Fruit fly (Drosophila melanogaster) whole organism, embryonic: ENCODE measurements around the gene Ak3.
A peak's percentile ranks its signal among the peaks of the same experiment; 100 is the strongest.

Experiments
- Abd-B ChIP-seq: fragments of 200-800 bp; sonication (Bioruptor generic); optimal IDR thresholded peaks from 2 replicates; lab custom pipeline; 2018; ENCODE audit warnings: missing biosample characterization, mild to moderate bottlenecking, missing genetic modification characterization, moderate library complexity
- Asciz ChIP-seq: fragments of 200-800 bp; sonication (Bioruptor generic); optimal IDR thresholded peaks from 2 replicates; lab custom pipeline; 2017; ENCODE audit warnings: missing biosample characterization, mild to moderate bottlenecking, missing genetic modification characterization, missing genetic modification reagents
- C15 ChIP-seq: fragments of 200-800 bp; sonication (Bioruptor generic); IDR thresholded peaks from 3 replicates; pipeline ENCODE4 v1.3.6; 2022; ENCODE audit warnings: missing biosample characterization, missing genetic modification characterization
- CG10565 ChIP-seq: fragments of 200-800 bp; sonication (Bioruptor generic); optimal IDR thresholded peaks from 3 replicates; lab custom pipeline; 2016; ENCODE audit warnings: missing biosample characterization, mild to moderate bottlenecking, missing genetic modification characterization
- CG13894 ChIP-seq: fragments of 200-800 bp; sonication (Bioruptor generic); optimal IDR thresholded peaks from 3 replicates; lab custom pipeline; 2018; ENCODE audit warnings: missing biosample characterization, mild to moderate bottlenecking, missing genetic modification characterization, moderate library complexity
- CG17385 ChIP-seq: fragments of 200-800 bp; sonication (Bioruptor generic); optimal IDR thresholded peaks from 3 replicates; lab custom pipeline; 2018; ENCODE audit warnings: missing biosample characterization, mild to moderate bottlenecking, missing genetic modification characterization
- CG17829 ChIP-seq: fragments of 200-800 bp; optimal IDR thresholded peaks from 2 replicates; lab custom pipeline; 2019; ENCODE audit warnings: missing biosample characterization, mild to moderate bottlenecking, missing genetic modification characterization, moderate library complexity
- CG17912 ChIP-seq: fragments of 200-800 bp; sonication (Bioruptor generic); optimal IDR thresholded peaks from 2 replicates; lab custom pipeline; 2018; ENCODE audit warnings: missing biosample characterization, mild to moderate bottlenecking, missing genetic modification characterization
- CG2116 ChIP-seq: fragments of 200-800 bp; sonication (Bioruptor generic); optimal IDR thresholded peaks from 3 replicates; lab custom pipeline; 2018; ENCODE audit warnings: missing biosample characterization, mild to moderate bottlenecking, missing genetic modification characterization
- CG2712 ChIP-seq: fragments of 200-800 bp; optimal IDR thresholded peaks from 3 replicates; lab custom pipeline; 2019; ENCODE audit warnings: missing biosample characterization, mild to moderate bottlenecking, missing genetic modification characterization, moderate library complexity
- CG31224 ChIP-seq: fragments of 200-800 bp; sonication (Bioruptor generic); IDR thresholded peaks from 2 replicates; pipeline ENCODE4 v1.3.6; 2022; ENCODE audit warnings: missing biosample characterization, missing genetic modification characterization
- CG31365 ChIP-seq: fragments of 200-800 bp; sonication (Bioruptor generic); optimal IDR thresholded peaks from 2 replicates; lab custom pipeline; 2018; ENCODE audit warnings: missing biosample characterization, mild to moderate bottlenecking, missing genetic modification characterization
- CG31441 ChIP-seq: fragments of 200-800 bp; sonication (Bioruptor generic); IDR thresholded peaks from 2 replicates; pipeline ENCODE4 v1.3.6; 2022; ENCODE audit warnings: missing biosample characterization, missing genetic modification characterization
- CG33213 ChIP-seq: fragments of 200-800 bp; sonication (Bioruptor generic); optimal IDR thresholded peaks from 3 replicates; lab custom pipeline; 2016; ENCODE audit warnings: missing biosample characterization, missing genetic modification characterization
- CG34376 ChIP-seq: fragments of 200-800 bp; sonication (Bioruptor generic); optimal IDR thresholded peaks from 2 replicates; lab custom pipeline; 2018; ENCODE audit warnings: missing biosample characterization, mild to moderate bottlenecking, missing genetic modification characterization
- CG3726 ChIP-seq: fragments of 200-800 bp; sonication (Bioruptor generic); IDR thresholded peaks from 3 replicates; pipeline ENCODE4, ENCODE4 v1.3.6; 2022; ENCODE audit warnings: missing biosample characterization, missing genetic modification characterization
- CG4820 ChIP-seq: fragments of 200-800 bp; sonication (Bioruptor generic); optimal IDR thresholded peaks from 3 replicates; lab custom pipeline; 2016; ENCODE audit warnings: missing biosample characterization, missing genetic modification characterization
- CG7556 ChIP-seq: fragments of 200-800 bp; sonication (Bioruptor generic); optimal IDR thresholded peaks from 2 replicates; lab custom pipeline; 2017; ENCODE audit warnings: missing biosample characterization, mild to moderate bottlenecking, missing genetic modification characterization
- CG7745 ChIP-seq: fragments of 200-800 bp; sonication (Bioruptor generic); optimal IDR thresholded peaks from 2 replicates; lab custom pipeline; 2018; ENCODE audit warnings: missing biosample characterization, mild to moderate bottlenecking, missing genetic modification characterization, moderate library complexity
- CG7839 ChIP-seq: fragments of 200-800 bp; sonication (Bioruptor generic); optimal IDR thresholded peaks from 3 replicates; lab custom pipeline; 2018; ENCODE audit warnings: missing biosample characterization, mild to moderate bottlenecking, missing genetic modification characterization, moderate library complexity
- CoRest ChIP-seq: fragments of 200-800 bp; sonication (Bioruptor generic); optimal IDR thresholded peaks from 3 replicates; lab custom pipeline; 2018; ENCODE audit warnings: missing biosample characterization, mild to moderate bottlenecking, missing genetic modification characterization, moderate library complexity
- D ChIP-seq, 2 experiments: fragments of 200-800 bp in 1 of 2; fragments of >200 bp in 1 of 2; sonication (Bioruptor generic) in 1 of 2; optimal IDR thresholded peaks; 2 replicates in 1 of 2; 3 replicates in 1 of 2; lab custom pipeline; 2017; ENCODE audit warnings: mild to moderate bottlenecking in 1 of 2, missing biosample characterization in 1 of 2, missing genetic modification characterization in 1 of 2, missing genetic modification reagents in 1 of 2
- Dbx ChIP-seq: fragments of 200-800 bp; sonication (Bioruptor generic); IDR thresholded peaks from 3 replicates; pipeline ENCODE4 v1.3.6; 2022; ENCODE audit warnings: missing biosample characterization, missing genetic modification characterization
- ERR ChIP-seq: fragments of 200-800 bp; sonication (Bioruptor generic); optimal IDR thresholded peaks from 2 replicates; lab custom pipeline; 2016; ENCODE audit warnings: missing biosample characterization, missing genetic modification characterization
- Eip74EF ChIP-seq, 2 experiments: fragments of 200-800 bp in 1 of 2; fragments of >200 bp in 1 of 2; sonication (Bioruptor generic) in 1 of 2; optimal IDR thresholded peaks; 2 replicates each; lab custom pipeline; 2017 to 2019; ENCODE audit warnings: missing biosample characterization in 2 of 2, missing genetic modification characterization in 2 of 2, mild to moderate bottlenecking in 1 of 2, moderate library complexity in 1 of 2
- HLH54F ChIP-seq: fragments of 200-800 bp; sonication (Bioruptor generic); optimal IDR thresholded peaks from 3 replicates; lab custom pipeline; 2016; ENCODE audit warnings: missing biosample characterization, missing genetic modification characterization
- Hand ChIP-seq: fragments of 200-800 bp; sonication (Bioruptor generic); optimal IDR thresholded peaks from 2 replicates; lab custom pipeline; 2017; ENCODE audit warnings: mild to moderate bottlenecking, missing biosample characterization, missing genetic modification reagents, missing genetic modification characterization
- Hmx ChIP-seq: fragments of 200-800 bp; sonication (Bioruptor generic); optimal IDR thresholded peaks from 2 replicates; lab custom pipeline; 2016; ENCODE audit warnings: missing biosample characterization, missing genetic modification characterization
- Jarid2 ChIP-seq: fragments of 200-800 bp; sonication (Bioruptor generic); optimal IDR thresholded peaks from 3 replicates; lab custom pipeline; 2017; ENCODE audit warnings: mild to moderate bottlenecking, missing biosample characterization, missing genetic modification reagents, missing genetic modification characterization
- NK7.1 ChIP-seq: fragments of 200-800 bp; sonication (Bioruptor generic); optimal IDR thresholded peaks from 3 replicates; lab custom pipeline; 2016; ENCODE audit warnings: missing biosample characterization, missing genetic modification characterization
- NfI ChIP-seq: fragments of 200-800 bp; sonication (Bioruptor generic); optimal IDR thresholded peaks from 3 replicates; lab custom pipeline; 2018; ENCODE audit warnings: missing biosample characterization, mild to moderate bottlenecking, missing genetic modification characterization, moderate library complexity
- Pdp1 ChIP-seq, 2 experiments: fragments of 200-800 bp; sonication (Bioruptor generic); optimal IDR thresholded peaks; 3 replicates each; lab custom pipeline; 2016; ENCODE audit warnings: missing biosample characterization in 2 of 2, missing genetic modification characterization in 2 of 2, mild to moderate bottlenecking in 1 of 2, moderate library complexity in 1 of 2
- amos ChIP-seq: fragments of 200-800 bp; sonication (Bioruptor generic); IDR thresholded peaks from 2 replicates; pipeline ENCODE4 v1.3.6; 2022; ENCODE audit warnings: missing biosample characterization, missing genetic modification characterization; ENCODE audit not compliant: partially characterized antibody
- caup ChIP-seq: fragments of 200-800 bp; sonication (Bioruptor generic); optimal IDR thresholded peaks from 3 replicates; lab custom pipeline; 2017; ENCODE audit warnings: missing biosample characterization, mild to moderate bottlenecking, missing genetic modification characterization, moderate library complexity; ENCODE audit not compliant: severe bottlenecking
- cg ChIP-seq: fragments of 200-800 bp; sonication (Bioruptor generic); optimal IDR thresholded peaks from 3 replicates; lab custom pipeline; 2019; ENCODE audit warnings: missing biosample characterization, mild to moderate bottlenecking, missing genetic modification characterization, moderate library complexity
- croc ChIP-seq: fragments of 200-800 bp; sonication (Bioruptor generic); conservative IDR thresholded peaks from 3 replicates; pipeline ENCODE4 v1.3.6; 2022; ENCODE audit warnings: missing biosample characterization, missing genetic modification characterization
- dati ChIP-seq: fragments of 200-800 bp; sonication (Bioruptor generic); IDR thresholded peaks from 2 replicates; pipeline ENCODE4 v1.3.6; 2022; ENCODE audit warnings: missing biosample characterization, missing genetic modification characterization
- fru ChIP-seq: fragments of >200 bp; optimal IDR thresholded peaks from 2 replicates; lab custom pipeline; 2017
- insv ChIP-seq, 2 experiments: fragments of 200-800 bp; sonication (Bioruptor generic); optimal IDR thresholded peaks; 3 replicates each; lab custom pipeline; 2016 to 2018; ENCODE audit warnings: missing biosample characterization in 2 of 2, missing genetic modification characterization in 2 of 2
- onecut ChIP-seq: fragments of 200-800 bp; sonication (Bioruptor generic); IDR thresholded peaks from 2 replicates; pipeline ENCODE4 v1.3.6; 2022; ENCODE audit warnings: missing biosample characterization, missing genetic modification characterization
- org-1 ChIP-seq: fragments of 200-800 bp; sonication (Bioruptor generic); optimal IDR thresholded peaks from 2 replicates; lab custom pipeline; 2017; ENCODE audit warnings: missing biosample characterization, missing genetic modification characterization
- sc ChIP-seq, 3 experiments: fragments of >200 bp in 2 of 3; fragments of 200-800 bp in 1 of 3; sonication (Bioruptor generic) in 1 of 3; optimal IDR thresholded peaks; 2 replicates in 2 of 3; 3 replicates in 1 of 3; lab custom pipeline; 2017; ENCODE audit warnings: mild to moderate bottlenecking in 1 of 3, missing biosample characterization in 1 of 3, missing genetic modification characterization in 1 of 3, missing genetic modification reagents in 1 of 3
- slp2 ChIP-seq: fragments of 200-800 bp; sonication (Bioruptor generic); optimal IDR thresholded peaks from 2 replicates; lab custom pipeline; 2016; ENCODE audit warnings: missing biosample characterization, missing genetic modification characterization
- tll ChIP-seq, 2 experiments: fragments of 200-800 bp in 1 of 2; fragments of >200 bp in 1 of 2; sonication (Bioruptor generic) in 1 of 2; optimal IDR thresholded peaks; 2 replicates each; lab custom pipeline; 2017 to 2019; ENCODE audit warnings: missing biosample characterization in 2 of 2, missing genetic modification characterization in 2 of 2, mild to moderate bottlenecking in 1 of 2, moderate library complexity in 1 of 2
- wek ChIP-seq: fragments of 200-800 bp; sonication (Bioruptor generic); optimal IDR thresholded peaks from 3 replicates; lab custom pipeline; 2018; ENCODE audit warnings: missing biosample characterization, mild to moderate bottlenecking, missing genetic modification characterization, moderate library complexity
- zen2 ChIP-seq: fragments of 200-800 bp; sonication (Bioruptor generic); IDR thresholded peaks from 3 replicates; pipeline ENCODE4 v1.3.6; 2022; ENCODE audit warnings: missing biosample characterization, missing genetic modification characterization; ENCODE audit not compliant: partially characterized antibody

Ak3 gene

dm6 chr3R:10886462-10887315 is 2.7 kb downstream of the Ak3 start (continued):
- TF ChIP-seq wek = no peak
- peak; percentile 47 for TF ChIP-seq CG2116 (GFP tag; lab: Kevin White, UChicago)
- peak; percentile 91 for TF ChIP-seq slp2
- TF ChIP-seq CG4820 (GFP tag; lab: Kevin White, UChicago) = peak; percentile 79
- TF ChIP-seq Asciz (GFP tag; lab: Kevin White, UChicago) = peak; percentile 81
- peak; percentile 87 to 89 for TF ChIP-seq Pdp1 (GFP tag; optimal IDR thresholded peaks at IDR 0.05; lab: Kevin White, UChicago)
- no peak for TF ChIP-seq D (optimal IDR thresholded peaks at IDR 0.05; lab: Kevin White, UChicago)
- TF ChIP-seq D (GFP tag; optimal IDR thresholded peaks at IDR 0.05; lab: Kevin White, UChicago) = peak; percentile 81
- peak; percentile 54 for TF ChIP-seq CG10565 (GFP tag; lab: Kevin White, UChicago)
- TF ChIP-seq CG17829 (tag; lab: Kevin White, UChicago) = peak; percentile 76
- no peak for TF ChIP-seq zen2
- TF ChIP-seq cg (GFP tag; lab: Kevin White, UChicago) = peak; percentile 93
- TF ChIP-seq CG33213 (GFP tag; lab: Kevin White, UChicago) = peak; percentile 56
- peak; percentile 94 for TF ChIP-seq Hand
- TF ChIP-seq ERR (GFP tag; lab: Kevin White, UChicago) = peak; percentile 78
- peak; percentile 85 for TF ChIP-seq CG2712
- TF ChIP-seq CG13894 (tag; lab: Kevin White, UChicago) = peak; percentile 94
- TF ChIP-seq CG7839 (tag; lab: Kevin White, UChicago) = peak; percentile 92
- TF ChIP-seq tll (GFP tag; optimal IDR thresholded peaks at IDR 0.05; lab: Kevin White, UChicago) = no peak
- TF ChIP-seq CG3726 = peak; percentile 66; the same call in 2 of the 3 replicates
- peak; percentile 84 for TF ChIP-seq Hmx (GFP tag; lab: Kevin White, UChicago)
- peak; percentile 74 for TF ChIP-seq NK7.1
- TF ChIP-seq Eip74EF (GFP tag; optimal IDR thresholded peaks at IDR 0.05; lab: Kevin White, UChicago) = peak in 1 of 2 experiments; percentile 89
- peak; percentile 85 for TF ChIP-seq onecut (GFP tag; lab: Robert Waterston, UW)
- no peak for TF ChIP-seq fru (lab: Kevin White, UChicago)
- TF ChIP-seq CG17385 (GFP tag; lab: Kevin White, UChicago) = peak; percentile 87
- peak; percentile 95 for TF ChIP-seq CoRest (tag; lab: Kevin White, UChicago)
- TF ChIP-seq sc (optimal IDR thresholded peaks at IDR 0.05; lab: Kevin White, UChicago) = no peak
- TF ChIP-seq sc (GFP tag; optimal IDR thresholded peaks at IDR 0.05; lab: Kevin White, UChicago) = peak; percentile 75
- TF ChIP-seq CG31441 (GFP tag; lab: Robert Waterston, UW) = peak; percentile 93
- peak; percentile 67 for TF ChIP-seq Jarid2 (GFP tag; lab: Kevin White, UChicago)
- no peak for TF ChIP-seq CG17912 (GFP tag; lab: Kevin White, UChicago)
- peak; percentile 81 for TF ChIP-seq Abd-B (GFP tag; lab: Kevin White, UChicago)
- peak in 1 of 2 experiments; percentile 71 for TF ChIP-seq insv (GFP tag; optimal IDR thresholded peaks at IDR 0.05; lab: Kevin White, UChicago)
- peak; percentile 80 for TF ChIP-seq croc (GFP tag; lab: Robert Waterston, UW)
- TF ChIP-seq HLH54F = peak; percentile 79
- peak; percentile 40; the same call in 1 of the 2 replicates for TF ChIP-seq dati
- peak; percentile 94 for TF ChIP-seq Dbx (GFP tag; lab: Robert Waterston, UW)
- peak; percentile 87 for TF ChIP-seq org-1 (GFP tag; lab: Kevin White, UChicago)
- TF ChIP-seq C15 (GFP tag; lab: Robert Waterston, UW) = peak; percentile 34; the same call in 1 of the 3 replicates
- TF ChIP-seq NfI (GFP tag; lab: Kevin White, UChicago) = peak; percentile 87
- TF ChIP-seq CG7745 (tag; lab: Kevin White, UChicago) = no peak
- peak; percentile 94 for TF ChIP-seq CG34376
- peak; percentile 95 for TF ChIP-seq CG7556 (GFP tag; lab: Kevin White, UChicago)
- TF ChIP-seq amos (GFP tag; lab: Robert Waterston, UW) = no peak
- TF ChIP-seq CG31365 = peak; percentile 12
- TF ChIP-seq caup (GFP tag; lab: Kevin White, UChicago) = peak; percentile 90
- peak; percentile 84 for TF ChIP-seq CG31224 (GFP tag; lab: Robert Waterston, UW)
